Worm (Caenorhabditis elegans) whole organism, L4/young adult: ENCODE measurements around the gene T09B9.1.

Experiments
- dao-5 ChIP-seq: sonication (generic microtip); optimal IDR thresholded peaks from 2 replicates; lab custom pipeline; 2016; ENCODE audit warnings: missing genotype, missing genetic modification characterization, moderate library complexity, missing compliant biosample characterization
- him-1 ChIP-seq: sonication (generic microtip); optimal IDR thresholded peaks from 2 replicates; lab custom pipeline; 2016; ENCODE audit warnings: missing genotype, missing genetic modification reagents, missing genetic modification characterization, missing compliant biosample characterization

DNA sequence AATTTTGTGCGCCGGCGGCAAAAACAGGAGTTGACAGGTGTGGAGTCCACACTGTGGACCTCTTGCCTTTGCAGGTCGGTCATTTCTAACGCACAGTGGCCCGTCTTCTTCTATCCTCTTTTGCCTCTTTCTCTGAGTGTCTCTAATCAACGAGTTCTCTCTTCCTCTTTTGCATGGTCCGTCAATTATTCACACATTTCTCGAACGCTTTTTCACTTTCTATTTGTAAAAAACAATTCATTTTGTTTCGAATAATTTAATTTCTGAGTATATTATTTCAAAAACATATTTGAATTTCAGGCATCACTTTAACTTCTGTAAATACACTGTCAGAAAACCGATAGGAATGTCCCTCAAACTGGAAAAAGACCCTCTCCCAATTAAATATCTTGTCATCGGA, at the start of gene T09B9.1:
- TF ChIP-seq dao-5 (tag; lab: Kevin White, UChicago) (no peak), him-1 (tag; lab: Kevin White, UChicago) (no peak)
